Fruit fly (Drosophila melanogaster): Measurements from ENCODE around the gene CG6607.

dm6 chr3R:24543676-24544277, 15.9 kb downstream of the CG6607 start, which contains the start of gene Cftr:
- no peak for TF ChIP-seq psq (optimal IDR thresholded peaks at IDR 0.05)
- no peak for TF ChIP-seq Sin3A (optimal IDR thresholded peaks at IDR 0.05)
- no peak for TF ChIP-seq Myc (optimal IDR thresholded peaks at IDR 0.05)
- TF ChIP-seq h (optimal IDR thresholded peaks at IDR 0.05), result no peak
- no peak for TF ChIP-seq ttk (optimal IDR thresholded peaks at IDR 0.05)
- TF ChIP-seq insv (optimal IDR thresholded peaks at IDR 0.05), result no peak
